Fruit fly (Drosophila melanogaster) whole organism, embryonic: Measurements from ENCODE around the gene zetaCOP.

Experiments
- Atf-2 ChIP-seq: fragments of 200-800 bp; sonication (Bioruptor generic); optimal IDR thresholded peaks from 2 replicates; lab custom pipeline; 2016; ENCODE audit warnings: missing biosample characterization, missing genetic modification characterization
- Atf3 ChIP-seq: fragments of 200-800 bp; sonication (Bioruptor generic); optimal IDR thresholded peaks from 3 replicates; lab custom pipeline; 2016; ENCODE audit warnings: missing biosample characterization, missing genetic modification characterization
- B-H1 ChIP-seq: fragments of 200-800 bp; sonication (Bioruptor generic); IDR thresholded peaks from 3 replicates; pipeline ENCODE4 v1.3.6; 2022; ENCODE audit warnings: missing biosample characterization, missing genetic modification characterization
- CG10366 ChIP-seq: fragments of 200-800 bp; sonication (Bioruptor generic); IDR thresholded peaks from 2 replicates; pipeline ENCODE4 v1.3.6; 2022; ENCODE audit warnings: missing biosample characterization, missing genetic modification characterization
- CG10543 ChIP-seq: fragments of 200-800 bp; sonication (Bioruptor generic); optimal IDR thresholded peaks from 3 replicates; lab custom pipeline; 2017; ENCODE audit warnings: missing biosample characterization, mild to moderate bottlenecking, missing genetic modification characterization, moderate library complexity
- CG11085 ChIP-seq: fragments of 200-800 bp; sonication (Bioruptor generic); IDR thresholded peaks from 2 replicates; pipeline ENCODE4 v1.3.6; 2022; ENCODE audit warnings: missing biosample characterization, missing genetic modification characterization
- CG11247 ChIP-seq: fragments of 200-800 bp; sonication (Bioruptor generic); IDR thresholded peaks from 2 replicates; pipeline ENCODE4 v1.3.6; 2022; ENCODE audit warnings: missing biosample characterization, missing genetic modification characterization
- CG11696 ChIP-seq: fragments of 200-800 bp; sonication (Bioruptor generic); IDR thresholded peaks from 2 replicates; pipeline ENCODE4 v1.3.6; 2022; ENCODE audit warnings: missing biosample characterization, missing genetic modification characterization
- CG11723 ChIP-seq: fragments of 200-800 bp; sonication (Bioruptor generic); optimal IDR thresholded peaks from 2 replicates; lab custom pipeline; 2017; ENCODE audit warnings: missing biosample characterization, mild to moderate bottlenecking, missing genetic modification characterization
- CG12071 ChIP-seq: fragments of 200-800 bp; sonication (Bioruptor generic); optimal IDR thresholded peaks from 3 replicates; lab custom pipeline; 2018; ENCODE audit warnings: missing biosample characterization, mild to moderate bottlenecking, missing genetic modification characterization
- CG1233 ChIP-seq: fragments of 200-800 bp; sonication (Bioruptor generic); optimal IDR thresholded peaks from 4 replicates; lab custom pipeline; 2018; ENCODE audit warnings: missing biosample characterization, mild to moderate bottlenecking, missing genetic modification characterization
- CG12769 ChIP-seq: fragments of 200-800 bp; sonication (Bioruptor generic); optimal IDR thresholded peaks from 2 replicates; lab custom pipeline; 2019; ENCODE audit warnings: missing biosample characterization, mild to moderate bottlenecking, missing genetic modification characterization, moderate library complexity
- CG17612 ChIP-seq: fragments of 200-800 bp; sonication (Bioruptor generic); IDR thresholded peaks from 2 replicates; pipeline ENCODE4 v1.3.6; 2022; ENCODE audit warnings: missing biosample characterization, missing genetic modification characterization
- CG18011 ChIP-seq: fragments of 200-800 bp; sonication (Bioruptor generic); optimal IDR thresholded peaks from 2 replicates; lab custom pipeline; 2017; ENCODE audit warnings: missing biosample characterization, missing genetic modification characterization, mild to moderate bottlenecking, moderate library complexity, missing genotype
- CG18599 ChIP-seq: fragments of 200-800 bp; sonication (Bioruptor generic); optimal IDR thresholded peaks from 3 replicates; lab custom pipeline; 2017; ENCODE audit warnings: missing biosample characterization, missing genetic modification characterization, mild to moderate bottlenecking, moderate library complexity, missing genetic modification reagents
- CG2129 ChIP-seq: fragments of 200-800 bp; sonication (Bioruptor generic); IDR thresholded peaks from 2 replicates; pipeline ENCODE4 v1.3.6; 2022; ENCODE audit warnings: missing biosample characterization, missing genetic modification characterization; ENCODE audit not compliant: partially characterized antibody
- CG6683 ChIP-seq: fragments of 200-800 bp; sonication (Bioruptor generic); optimal IDR thresholded peaks from 2 replicates; lab custom pipeline; 2017; ENCODE audit warnings: missing biosample characterization, mild to moderate bottlenecking, missing genetic modification characterization, missing genetic modification reagents
- CG7271 ChIP-seq: fragments of 200-800 bp; sonication (Bioruptor generic); optimal IDR thresholded peaks from 2 replicates; lab custom pipeline; 2018; ENCODE audit warnings: missing biosample characterization, mild to moderate bottlenecking, missing genetic modification characterization, moderate library complexity
- CG7745 ChIP-seq: fragments of 200-800 bp; sonication (Bioruptor generic); optimal IDR thresholded peaks from 2 replicates; lab custom pipeline; 2018; ENCODE audit warnings: missing biosample characterization, mild to moderate bottlenecking, missing genetic modification characterization, moderate library complexity
- CG7987 ChIP-seq: fragments of 200-800 bp; sonication (Bioruptor generic); optimal IDR thresholded peaks from 2 replicates; lab custom pipeline; 2018; ENCODE audit warnings: missing biosample characterization, mild to moderate bottlenecking, missing genetic modification characterization, moderate library complexity
- D19A ChIP-seq: fragments of 200-800 bp; optimal IDR thresholded peaks from 3 replicates; lab custom pipeline; 2019; ENCODE audit warnings: missing biosample characterization, mild to moderate bottlenecking, missing genetic modification characterization, moderate library complexity
- Dref ChIP-seq: fragments of 200-800 bp; sonication (Bioruptor generic); IDR thresholded peaks from 2 replicates; pipeline ENCODE4 v1.3.6; 2022; ENCODE audit warnings: missing biosample characterization, missing genetic modification characterization
- HmgD ChIP-seq: fragments of 200-800 bp; sonication (Bioruptor generic); optimal IDR thresholded peaks from 3 replicates; lab custom pipeline; 2016; ENCODE audit warnings: missing biosample characterization, missing genetic modification characterization
- MESR4 ChIP-seq: fragments of 200-800 bp; sonication (Bioruptor generic); optimal IDR thresholded peaks from 2 replicates; lab custom pipeline; 2018; ENCODE audit warnings: missing biosample characterization, mild to moderate bottlenecking, missing genetic modification characterization, moderate library complexity
- Med ChIP-seq: fragments of 200-800 bp; sonication (Bioruptor generic); peaks from one replicate; lab custom pipeline; 2016; ENCODE audit warnings: missing biosample characterization, missing genetic modification characterization, mild to moderate bottlenecking, inconsistent platforms, moderate library complexity
- Mes4 ChIP-seq: fragments of 200-800 bp; sonication (Bioruptor generic); optimal IDR thresholded peaks from 2 replicates; lab custom pipeline; 2016; ENCODE audit warnings: missing biosample characterization, missing genetic modification characterization
- Optix ChIP-seq: fragments of 200-800 bp; sonication (Bioruptor generic); IDR thresholded peaks from 3 replicates; pipeline ENCODE4 v1.3.6; 2022; ENCODE audit warnings: missing biosample characterization, missing genetic modification characterization
- Ravus ChIP-seq: fragments of 200-800 bp; sonication (Bioruptor generic); IDR thresholded peaks from 2 replicates; pipeline ENCODE4 v1.3.6; 2022; ENCODE audit warnings: missing biosample characterization, missing genetic modification characterization
- Spps ChIP-seq: fragments of 200-800 bp; sonication (Bioruptor generic); optimal IDR thresholded peaks from 2 replicates; lab custom pipeline; 2018; ENCODE audit warnings: missing biosample characterization, mild to moderate bottlenecking, missing genetic modification characterization
- Sry-β ChIP-seq: fragments of 200-800 bp; sonication (Bioruptor generic); optimal IDR thresholded peaks from 2 replicates; lab custom pipeline; 2018; ENCODE audit warnings: missing biosample characterization, mild to moderate bottlenecking, missing genetic modification characterization, moderate library complexity
- ash1 ChIP-seq: fragments of 200-800 bp; sonication (Bioruptor generic); optimal IDR thresholded peaks from 2 replicates; lab custom pipeline; 2018; ENCODE audit warnings: missing biosample characterization, mild to moderate bottlenecking, missing genetic modification characterization
- ci ChIP-seq: fragments of 200-800 bp; sonication (Bioruptor generic); IDR thresholded peaks from 3 replicates; pipeline ENCODE4 v1.3.6; 2022; ENCODE audit warnings: missing biosample characterization, missing genetic modification characterization
- crol ChIP-seq: fragments of 200-800 bp; sonication (Bioruptor generic); IDR thresholded peaks from 2 replicates; pipeline ENCODE4 v1.3.6; 2022; ENCODE audit warnings: missing biosample characterization, missing genetic modification characterization
- dati ChIP-seq: fragments of 200-800 bp; sonication (Bioruptor generic); IDR thresholded peaks from 2 replicates; pipeline ENCODE4 v1.3.6; 2022; ENCODE audit warnings: missing biosample characterization, missing genetic modification characterization
- dmrt11E ChIP-seq: fragments of 200-800 bp; sonication (Bioruptor generic); optimal IDR thresholded peaks from 3 replicates; lab custom pipeline; 2018; ENCODE audit warnings: missing biosample characterization, mild to moderate bottlenecking, missing genetic modification characterization, moderate library complexity
- h ChIP-seq: fragments of >200 bp; optimal IDR thresholded peaks from 2 replicates; lab custom pipeline; 2017
- kay ChIP-seq: fragments of 200-800 bp; sonication (Bioruptor generic); optimal IDR thresholded peaks from 2 replicates; lab custom pipeline; 2016; ENCODE audit warnings: missing biosample characterization, missing genetic modification characterization
- lab ChIP-seq: fragments of 200-800 bp; sonication (Bioruptor generic); optimal IDR thresholded peaks from 3 replicates; lab custom pipeline; 2017; ENCODE audit warnings: missing biosample characterization, missing genetic modification characterization, mild to moderate bottlenecking, moderate library complexity, missing genetic modification reagents
- mirr ChIP-seq: fragments of 200-800 bp; sonication (Bioruptor generic); optimal IDR thresholded peaks from 3 replicates; lab custom pipeline; 2018; ENCODE audit warnings: missing biosample characterization, mild to moderate bottlenecking, missing genetic modification characterization
- oc ChIP-seq: fragments of 200-800 bp; sonication (Bioruptor generic); optimal IDR thresholded peaks from 2 replicates; lab custom pipeline; 2018; ENCODE audit warnings: missing biosample characterization, mild to moderate bottlenecking, missing genetic modification characterization, moderate library complexity
- pho ChIP-seq: fragments of 200-800 bp; sonication (Bioruptor generic); optimal IDR thresholded peaks from 2 replicates; lab custom pipeline; 2016; ENCODE audit warnings: missing biosample characterization, missing genetic modification characterization
- phol ChIP-seq: fragments of 200-800 bp; sonication (Bioruptor generic); optimal IDR thresholded peaks from 3 replicates; lab custom pipeline; 2018; ENCODE audit warnings: missing biosample characterization, mild to moderate bottlenecking, missing genetic modification characterization, moderate library complexity
- pita ChIP-seq: fragments of 200-800 bp; sonication (Bioruptor generic); optimal IDR thresholded peaks from 2 replicates; lab custom pipeline; 2017; ENCODE audit warnings: missing biosample characterization, mild to moderate bottlenecking, missing genetic modification characterization
- sc ChIP-seq, 3 experiments: fragments of >200 bp in 2 of 3; fragments of 200-800 bp in 1 of 3; sonication (Bioruptor generic) in 1 of 3; optimal IDR thresholded peaks; 2 replicates in 2 of 3; 3 replicates in 1 of 3; lab custom pipeline; 2017; ENCODE audit warnings: mild to moderate bottlenecking in 1 of 3, missing biosample characterization in 1 of 3, missing genetic modification characterization in 1 of 3, missing genetic modification reagents in 1 of 3
- slou ChIP-seq: fragments of 200-800 bp; sonication (Bioruptor generic); optimal IDR thresholded peaks from 3 replicates; lab custom pipeline; 2016; ENCODE audit warnings: missing biosample characterization, missing genetic modification characterization
- so ChIP-seq: fragments of 200-800 bp; sonication (Bioruptor generic); IDR thresholded peaks from 3 replicates; pipeline ENCODE4 v1.3.6; 2022; ENCODE audit warnings: missing biosample characterization, missing genetic modification characterization
- sug ChIP-seq: fragments of 200-800 bp; optimal IDR thresholded peaks from 2 replicates; lab custom pipeline; 2019; ENCODE audit warnings: missing biosample characterization, mild to moderate bottlenecking, missing genetic modification characterization, moderate library complexity
- tll ChIP-seq, 2 experiments: fragments of 200-800 bp in 1 of 2; fragments of >200 bp in 1 of 2; sonication (Bioruptor generic) in 1 of 2; optimal IDR thresholded peaks; 2 replicates each; lab custom pipeline; 2017 to 2019; ENCODE audit warnings: missing biosample characterization in 2 of 2, missing genetic modification characterization in 2 of 2, mild to moderate bottlenecking in 1 of 2, moderate library complexity in 1 of 2
- vvl ChIP-seq: fragments of 200-800 bp; sonication (Bioruptor generic); IDR thresholded peaks from 2 replicates; pipeline ENCODE4 v1.3.6; 2022; ENCODE audit warnings: missing biosample characterization, missing genetic modification characterization
- zen ChIP-seq: fragments of 200-800 bp; sonication (Bioruptor generic); optimal IDR thresholded peaks from 3 replicates; lab custom pipeline; 2018; ENCODE audit warnings: missing biosample characterization, mild to moderate bottlenecking, missing genetic modification characterization, moderate library complexity

Gene zetaCOP

DNA sequence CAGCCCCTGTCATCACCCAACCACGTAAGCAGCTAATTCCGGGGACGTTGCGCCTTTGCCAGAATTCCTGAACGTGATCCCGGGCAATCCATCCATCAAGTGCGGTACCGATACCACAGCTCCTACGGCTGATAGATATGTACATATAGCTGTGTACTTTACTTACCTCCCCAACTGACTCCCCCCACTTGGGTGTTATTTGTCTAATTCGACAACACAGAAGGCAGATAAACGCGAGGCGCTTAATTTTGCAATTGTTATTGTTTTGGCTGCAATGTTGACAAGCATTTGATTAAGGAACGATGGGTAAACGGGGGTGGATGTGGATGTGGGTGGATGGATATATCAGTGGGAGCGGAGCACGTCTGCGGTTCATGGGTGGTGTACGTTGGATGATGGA is 3.2 kb downstream of the zetaCOP start (continued):
- TF ChIP-seq D19A (no peak), Atf3 (GFP tag; lab: Kevin White, UChicago) (no peak), Med (peak; percentile 83), dmrt11E (tag; lab: Kevin White, UChicago) (no peak), CG7745 (tag; lab: Kevin White, UChicago) (peak; percentile 10), so (peak; percentile 37; the same call in 1 of the 3 replicates), Sry-β (GFP tag; lab: Kevin White, UChicago) (no peak), kay (GFP tag; lab: Kevin White, UChicago) (no peak), CG18599 (GFP tag; lab: Kevin White, UChicago) (peak; percentile 52), ash1 (GFP tag; lab: Kevin White, UChicago) (no peak), CG11723 (GFP tag; lab: Kevin White, UChicago) (no peak), tll (GFP tag; optimal IDR thresholded peaks at IDR 0.05; lab: Kevin White, UChicago) (no peak), CG11696 (no peak), pho (GFP tag; lab: Kevin White, UChicago) (peak; percentile 10), Atf-2 (GFP tag; lab: Kevin White, UChicago) (no peak), CG7987 (GFP tag; lab: Kevin White, UChicago) (peak; percentile 35), B-H1 (GFP tag; lab: Robert Waterston, UW) (no peak), dati (GFP tag; lab: Robert Waterston, UW) (no peak), pita (GFP tag; lab: Kevin White, UChicago) (no peak), CG12769 (tag; lab: Kevin White, UChicago) (no peak), zen (tag; lab: Kevin White, UChicago) (no peak), CG11085 (GFP tag; lab: Robert Waterston, UW) (peak; percentile 19; the same call in 1 of the 2 replicates), oc (tag; lab: Kevin White, UChicago) (no peak), ci (0 out of 3 replicates have a peak, but pooled peaks have one; percentile 26), CG1233 (GFP tag; lab: Kevin White, UChicago) (peak; percentile 3), CG11247 (0 out of 2 replicates have a peak, but pooled peaks have one; percentile 25), Mes4 (GFP tag; lab: Kevin White, UChicago) (no peak), CG2129 (no peak), Optix (GFP tag; lab: Robert Waterston, UW) (no peak), h (lab: Kevin White, UChicago) (no peak), CG18011 (GFP tag; lab: Kevin White, UChicago) (no peak), Dref (GFP tag; lab: Robert Waterston, UW) (peak; percentile 21; the same call in 1 of the 2 replicates), CG12071 (GFP tag; lab: Kevin White, UChicago) (peak; percentile 14), vvl (0 out of 2 replicates have a peak, but pooled peaks have one; percentile 20), Spps (tag; lab: Kevin White, UChicago) (no peak), CG10543 (peak; percentile 59), CG17612 (GFP tag; lab: Robert Waterston, UW) (no peak), slou (GFP tag; lab: Kevin White, UChicago) (no peak), HmgD (GFP tag; lab: Kevin White, UChicago) (no peak), Ravus (GFP tag; lab: Robert Waterston, UW) (no peak), lab (GFP tag; lab: Kevin White, UChicago) (peak; percentile 89), sc (optimal IDR thresholded peaks at IDR 0.05; lab: Kevin White, UChicago) (no peak), sc (GFP tag; optimal IDR thresholded peaks at IDR 0.05; lab: Kevin White, UChicago) (no peak), crol (peak; percentile 48; the same call in 1 of the 2 replicates), MESR4 (GFP tag; lab: Kevin White, UChicago) (no peak), sug (peak; percentile 57), CG10366 (GFP tag; lab: Robert Waterston, UW) (no peak), mirr (GFP tag; lab: Kevin White, UChicago) (peak; percentile 79), CG6683 (GFP tag; lab: Kevin White, UChicago) (no peak), phol (tag; lab: Kevin White, UChicago) (no peak), CG7271 (tag; lab: Kevin White, UChicago) (no peak)
